Worm (Caenorhabditis elegans) whole organism, early embryonic: ENCODE results near the gene idhg-1.

ENCODE experiments used
- aly-1 ChIP-seq: sonication (generic microtip); optimal IDR thresholded peaks from 2 replicates; lab custom pipeline; 2016; ENCODE audit warnings: missing genetic modification characterization, missing compliant biosample characterization
- ama-1 ChIP-seq: fragments of 150-350 bp; optimal IDR thresholded peaks from 2 replicates; lab custom pipeline; 2014
- flt-1 ChIP-seq: fragments of 200-800 bp; sonication (Bioruptor generic); IDR thresholded peaks from 2 replicates; pipeline ENCODE4 v1.3.6; 2022; ENCODE audit warnings: missing genetic modification characterization, missing compliant biosample characterization
- tbx-11 ChIP-seq: fragments of 200-800 bp; sonication (Bioruptor generic); IDR thresholded peaks from 2 replicates; pipeline ENCODE4 v1.3.6; 2022; ENCODE audit warnings: missing genetic modification characterization, missing compliant biosample characterization
- tbx-37 ChIP-seq: fragments of 200-800 bp; sonication (Bioruptor generic); conservative IDR thresholded peaks from 2 replicates; pipeline ENCODE4 v1.3.6; 2022; ENCODE audit warnings: missing genetic modification reagents, missing genetic modification characterization, missing compliant biosample characterization

DNA sequence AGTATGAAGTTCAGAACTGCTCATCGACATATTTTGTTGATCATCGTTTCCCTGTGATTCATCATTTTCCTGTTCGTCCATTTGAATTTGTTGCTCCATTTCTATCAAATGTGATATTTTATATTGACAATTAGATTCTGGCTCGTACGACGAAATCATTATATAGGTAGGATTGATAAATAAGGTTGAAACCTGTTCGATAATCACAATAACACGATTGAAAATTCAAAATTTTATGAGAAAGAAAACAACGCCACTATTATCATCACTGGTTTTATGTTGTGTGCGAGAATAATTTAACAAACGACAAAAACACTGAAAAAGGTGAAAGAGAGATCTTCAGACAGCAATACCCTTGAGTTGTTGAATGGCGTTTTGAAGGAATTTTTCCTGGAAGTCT is 25.7 kb downstream of the idhg-1 start, which contains the start of gene apc-11:
- no peak for TF ChIP-seq tbx-11
- no peak for TF ChIP-seq ama-1 (lab: Kevin White, UChicago)
- TF ChIP-seq tbx-37, result no peak
- no peak for TF ChIP-seq aly-1 (tag; lab: Kevin White, UChicago)
- TF ChIP-seq flt-1, result no peak
